Worm (Caenorhabditis elegans) whole organism, young adult: ENCODE measurements around the gene F59A7.7.

Source experiments
- F23B12.7 ChIP-seq: sonication (generic microtip); optimal IDR thresholded peaks from 2 replicates; lab custom pipeline; 2017; ENCODE audit warnings: missing genetic modification characterization, mild to moderate bottlenecking, missing compliant biosample characterization, antibody characterized with exemption, moderate library complexity; ENCODE audit not compliant: insufficient read depth
- F39B2.1 ChIP-seq: fragments of 200-800 bp; sonication (Bioruptor generic); IDR thresholded peaks from 2 replicates; pipeline ENCODE4 v1.3.6; 2022; ENCODE audit warnings: missing genetic modification reagents, missing genetic modification characterization, missing compliant biosample characterization
- F57A8.1 ChIP-seq: fragments of 200-800 bp; sonication (Bioruptor generic); optimal IDR thresholded peaks from 2 replicates; lab custom pipeline; 2018; ENCODE audit warnings: mild to moderate bottlenecking, missing genetic modification characterization, moderate library complexity, missing compliant biosample characterization
- K11D2.4 ChIP-seq: fragments of 200-800 bp; sonication (Bioruptor generic); IDR thresholded peaks from 2 replicates; pipeline ENCODE4 v1.3.6; 2022; ENCODE audit warnings: missing genetic modification reagents, missing genetic modification characterization, missing compliant biosample characterization
- T26A5.8 ChIP-seq: sonication (generic microtip); optimal IDR thresholded peaks from 2 replicates; lab custom pipeline; 2016; ENCODE audit warnings: missing genetic modification characterization, missing compliant biosample characterization
- Y56A3A.18 ChIP-seq: fragments of 200-800 bp; sonication (Bioruptor generic); IDR thresholded peaks from 2 replicates; pipeline ENCODE4 v1.3.6; 2022; ENCODE audit warnings: missing genetic modification reagents, missing genetic modification characterization, missing compliant biosample characterization
- ZK185.1 ChIP-seq: sonication (generic microtip); optimal IDR thresholded peaks from 2 replicates; lab custom pipeline; 2016; ENCODE audit warnings: mild to moderate bottlenecking, missing genetic modification characterization, missing compliant biosample characterization; ENCODE audit not compliant: poor library complexity, severe bottlenecking
- attf-3 ChIP-seq: fragments of 200-800 bp; sonication (Bioruptor generic); conservative IDR thresholded peaks from 2 replicates; pipeline ENCODE4 v1.3.6; 2022; ENCODE audit warnings: missing genetic modification reagents, missing genetic modification characterization, missing compliant biosample characterization
- attf-6 ChIP-seq: fragments of 200-800 bp; sonication (Bioruptor generic); IDR thresholded peaks from 2 replicates; pipeline ENCODE4 v1.3.6; 2022; ENCODE audit warnings: missing genetic modification reagents, missing genetic modification characterization, missing compliant biosample characterization
- bed-1 ChIP-seq: fragments of 200-800 bp; sonication (Bioruptor generic); IDR thresholded peaks from 2 replicates; pipeline ENCODE4 v1.3.6; 2022; ENCODE audit warnings: missing genetic modification reagents, missing genetic modification characterization, missing compliant biosample characterization
- ccch-3 ChIP-seq: fragments of 200-800 bp; sonication (Bioruptor generic); optimal IDR thresholded peaks from 2 replicates; lab custom pipeline; 2018; ENCODE audit warnings: mild to moderate bottlenecking, missing genetic modification characterization, missing compliant biosample characterization
- cebp-2 ChIP-seq: fragments of 200-800 bp; sonication (Bioruptor generic); IDR thresholded peaks from 2 replicates; pipeline ENCODE4 v1.3.6; 2022; ENCODE audit warnings: missing genetic modification characterization, missing compliant biosample characterization
- egrh-3 ChIP-seq: fragments of 200-800 bp; sonication (Bioruptor generic); IDR thresholded peaks from 2 replicates; pipeline ENCODE4 v1.3.6; 2022; ENCODE audit warnings: missing genetic modification reagents, missing genetic modification characterization, missing compliant biosample characterization
- ekl-4 ChIP-seq: fragments of 200-800 bp; sonication (Bioruptor generic); IDR thresholded peaks from 2 replicates; pipeline ENCODE4 v1.3.6; 2022; ENCODE audit warnings: missing genetic modification reagents, missing genetic modification characterization, missing compliant biosample characterization
- gei-17 ChIP-seq: fragments of 200-800 bp; sonication (Bioruptor generic); optimal IDR thresholded peaks from 2 replicates; lab custom pipeline; 2018; ENCODE audit warnings: mild to moderate bottlenecking, missing genetic modification characterization, missing compliant biosample characterization
- him-1 ChIP-seq: sonication (generic microtip); optimal IDR thresholded peaks from 2 replicates; lab custom pipeline; 2016; ENCODE audit warnings: missing genotype, missing genetic modification reagents, missing genetic modification characterization, missing compliant biosample characterization
- hlh-12 ChIP-seq: sonication (generic microtip); optimal IDR thresholded peaks from 2 replicates; lab custom pipeline; 2016; ENCODE audit warnings: missing genetic modification characterization, missing compliant biosample characterization
- hmg-1.2 ChIP-seq: fragments of 200-800 bp; sonication (Bioruptor generic); IDR thresholded peaks from 2 replicates; pipeline ENCODE4 v1.3.6; 2022; ENCODE audit warnings: missing genetic modification reagents, missing genetic modification characterization, missing compliant biosample characterization
- let-526 ChIP-seq: fragments of 200-800 bp; sonication (Bioruptor generic); IDR thresholded peaks from 2 replicates; pipeline ENCODE4 v1.3.6; 2022; ENCODE audit warnings: missing genetic modification reagents, missing genetic modification characterization, missing compliant biosample characterization
- lin-35 ChIP-seq, 3 experiments: fragments of 150-350 bp in 2 of 3; sonication (generic microtip) in 1 of 3; optimal IDR thresholded peaks; 2 replicates each; lab custom pipeline; 2014 to 2018; ENCODE audit warnings: missing biosample characterization in 3 of 3, missing genetic modification characterization in 3 of 3, missing genetic modification reagents in 3 of 3
- lin-54 ChIP-seq: fragments of 200-800 bp; sonication (Bioruptor generic); optimal IDR thresholded peaks from 2 replicates; lab custom pipeline; 2018; ENCODE audit warnings: mild to moderate bottlenecking, missing genetic modification characterization, missing compliant biosample characterization
- madf-8 ChIP-seq: fragments of 200-800 bp; sonication (Bioruptor generic); conservative IDR thresholded peaks from 2 replicates; pipeline ENCODE4 v1.3.6; 2022; ENCODE audit warnings: missing genetic modification reagents, missing genetic modification characterization, missing compliant biosample characterization
- mcd-1 ChIP-seq: fragments of 200-800 bp; sonication (Bioruptor generic); IDR thresholded peaks from 2 replicates; pipeline ENCODE4 v1.3.6; 2022; ENCODE audit warnings: missing genetic modification reagents, missing genetic modification characterization, missing compliant biosample characterization
- nfya-1 ChIP-seq: sonication (generic microtip); optimal IDR thresholded peaks from 2 replicates; lab custom pipeline; 2017; ENCODE audit warnings: antibody characterized with exemption, missing compliant biosample characterization, missing genetic modification characterization, borderline replicate concordance; ENCODE audit not compliant: insufficient read depth
- pbrm-1 ChIP-seq: fragments of 200-800 bp; sonication (Bioruptor generic); IDR thresholded peaks from 2 replicates; pipeline ENCODE4 v1.3.6; 2022; ENCODE audit warnings: missing genetic modification reagents, missing genetic modification characterization, missing compliant biosample characterization
- pha-4 ChIP-seq: fragments of 150-350 bp; sonication (generic microtip); optimal IDR thresholded peaks from 2 replicates; lab custom pipeline; 2014; ENCODE audit warnings: missing biosample characterization, missing genetic modification reagents, missing genetic modification characterization
- rcor-1 ChIP-seq: fragments of 200-800 bp; sonication (Bioruptor generic); IDR thresholded peaks from 2 replicates; pipeline ENCODE4 v1.3.6; 2022; ENCODE audit warnings: missing genetic modification reagents, missing genetic modification characterization, missing compliant biosample characterization
- repo-1 ChIP-seq: sonication (generic microtip); optimal IDR thresholded peaks from 2 replicates; lab custom pipeline; 2017; ENCODE audit warnings: mild to moderate bottlenecking, missing genetic modification characterization, missing compliant biosample characterization
- sdz-38 ChIP-seq: sonication (generic microtip); optimal IDR thresholded peaks from 2 replicates; lab custom pipeline; 2016; ENCODE audit warnings: missing genotype, missing genetic modification characterization, missing compliant biosample characterization
- sea-2 ChIP-seq: fragments of 200-800 bp; sonication (Bioruptor generic); IDR thresholded peaks from 2 replicates; pipeline ENCODE4 v1.3.6; 2022; ENCODE audit warnings: missing genetic modification characterization, missing compliant biosample characterization
- snpc-1.3 ChIP-seq: sonication (generic microtip); optimal IDR thresholded peaks from 2 replicates; lab custom pipeline; 2017; ENCODE audit warnings: missing genetic modification characterization, mild to moderate bottlenecking, missing compliant biosample characterization, antibody characterized with exemption, moderate library complexity, missing genotype, missing genetic modification reagents; ENCODE audit not compliant: insufficient read depth
- snpc-3.4 ChIP-seq: sonication (generic microtip); optimal IDR thresholded peaks from 2 replicates; lab custom pipeline; 2017; ENCODE audit warnings: missing genetic modification characterization, mild to moderate bottlenecking, missing compliant biosample characterization, antibody characterized with exemption, moderate library complexity, missing genotype, missing genetic modification reagents
- tlf-1 ChIP-seq: fragments of 200-800 bp; sonication (Bioruptor generic); optimal IDR thresholded peaks from 2 replicates; lab custom pipeline; 2018; ENCODE audit warnings: mild to moderate bottlenecking, missing genetic modification characterization, missing compliant biosample characterization
- zim-3 ChIP-seq: sonication (generic microtip); optimal IDR thresholded peaks from 2 replicates; lab custom pipeline; 2017; ENCODE audit warnings: mild to moderate bottlenecking, missing genetic modification characterization, moderate library complexity, missing compliant biosample characterization
- ztf-3 ChIP-seq: fragments of 200-800 bp; sonication (Bioruptor generic); optimal IDR thresholded peaks from 2 replicates; lab custom pipeline; 2018; ENCODE audit warnings: mild to moderate bottlenecking, missing genetic modification characterization, missing compliant biosample characterization

F59A7.7 gene

DNA sequence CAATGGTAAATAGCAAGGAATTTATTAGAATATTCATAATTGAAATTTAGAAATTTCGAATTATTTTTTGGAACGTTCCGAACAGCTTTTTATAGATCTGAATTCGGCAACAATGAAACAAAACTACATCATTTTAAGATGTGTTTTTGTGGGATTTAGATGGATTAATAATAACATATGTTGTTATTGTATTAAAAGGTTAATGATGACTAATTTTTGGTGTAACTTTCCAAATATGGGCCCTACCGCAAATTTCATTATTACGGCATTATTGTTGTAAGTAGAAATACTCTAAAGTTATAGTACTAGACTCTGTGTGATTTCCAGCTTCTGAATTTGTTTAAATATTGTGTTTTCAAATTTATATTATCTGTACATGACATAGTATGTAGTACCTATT is 1.9 kb downstream of the F59A7.7 start, which contains the start of gene F59A7.11:
F59A7.11 (minus strand) TSS at position 101 of the 400 bp plus-strand sequence.
- TF ChIP-seq hmg-1.2 (no peak), F39B2.1 (no peak), gei-17 (GFP tag; lab: Kevin White, UChicago) (no peak), ccch-3 (no peak), F57A8.1 (GFP tag; lab: Kevin White, UChicago) (no peak), zim-3 (tag; lab: Kevin White, UChicago) (no peak), egrh-3 (GFP tag; lab: Robert Waterston, UW) (no peak), pbrm-1 (no peak), hlh-12 (tag; lab: Kevin White, UChicago) (no peak), ZK185.1 (tag; lab: Kevin White, UChicago) (no peak), T26A5.8 (tag; lab: Kevin White, UChicago) (no peak), pha-4 (tag; lab: Kevin White, UChicago) (no peak)
- TF ChIP-seq, all 124 proteins: peak for 0

- TF ChIP-seq attf-3: no peak
- TF ChIP-seq mcd-1 (GFP tag; lab: Robert Waterston, UW): no peak
- no peak for TF ChIP-seq let-526 (GFP tag; lab: Robert Waterston, UW)
- no peak for TF ChIP-seq K11D2.4 (GFP tag; lab: Robert Waterston, UW)
- TF ChIP-seq tlf-1 (GFP tag; lab: Kevin White, UChicago): no peak
- TF ChIP-seq sdz-38: no peak
- TF ChIP-seq cebp-2: no peak
- TF ChIP-seq ZK185.1 (tag; lab: Kevin White, UChicago): no peak
- no peak for TF ChIP-seq him-1 (tag; lab: Kevin White, UChicago)
- TF ChIP-seq Y56A3A.18 (GFP tag; lab: Robert Waterston, UW): no peak
- no peak for TF ChIP-seq rcor-1
- TF ChIP-seq lin-54 (GFP tag; lab: Kevin White, UChicago): no peak
- no peak for TF ChIP-seq bed-1 (GFP tag; lab: Robert Waterston, UW)
- no peak for TF ChIP-seq attf-6 (GFP tag; lab: Robert Waterston, UW)
- no peak for TF ChIP-seq nfya-1 (tag; lab: Kevin White, UChicago)
- TF ChIP-seq F23B12.7 (tag; lab: Kevin White, UChicago): no peak
- TF ChIP-seq sea-2 (GFP tag; lab: Robert Waterston, UW): no peak
- no peak for TF ChIP-seq ekl-4 (GFP tag; lab: Robert Waterston, UW)
- no peak for TF ChIP-seq madf-8 (GFP tag; lab: Robert Waterston, UW)
- TF ChIP-seq lin-35 (GFP tag; optimal IDR thresholded peaks at IDR 0.05; lab: Kevin White, UChicago): no peak
- TF ChIP-seq, all 124 proteins: peak for 0
Observed at ce11 chrV:2016428-2016827, 4.6 kb downstream of the F59A7.7 start, which contains the start of gene F59A7.2. F59A7.2 (minus strand) TSS chrV:2016528.

DNA sequence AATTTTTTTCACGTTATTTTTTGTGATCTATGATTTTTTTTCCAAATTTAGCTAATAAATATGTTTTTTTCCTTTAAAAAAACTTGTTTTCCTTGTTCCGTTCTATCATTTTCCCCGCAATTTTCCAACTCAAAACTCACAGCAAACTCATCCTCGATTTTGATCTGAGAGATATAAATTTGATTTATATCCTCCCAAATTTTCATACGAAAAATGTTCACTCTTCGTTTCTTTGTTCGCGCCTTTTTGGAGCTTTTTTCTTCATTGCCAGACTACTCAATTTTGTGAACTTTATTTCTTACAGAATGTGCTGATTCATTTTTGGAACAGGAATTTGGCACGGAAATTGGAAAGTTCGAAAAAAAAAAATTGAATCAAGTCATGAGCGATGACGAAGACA is 6.8 kb downstream of the F59A7.7 start, which contains the start of gene F59A7.14:
F59A7.14 (plus strand) TSS at position 301 of the 400 bp plus-strand sequence.
- TF ChIP-seq sea-2 (GFP tag; lab: Robert Waterston, UW) (no peak), rcor-1 (no peak), snpc-1.3 (no peak), repo-1 (tag; lab: Kevin White, UChicago) (no peak), egrh-3 (GFP tag; lab: Robert Waterston, UW) (no peak), ztf-3 (GFP tag; lab: Kevin White, UChicago) (no peak), K11D2.4 (GFP tag; lab: Robert Waterston, UW) (no peak), snpc-3.4 (tag; lab: Kevin White, UChicago) (no peak)
